Fruit fly (Drosophila melanogaster) whole organism, embryonic: ENCODE results near the gene Tcs4.
A peak's percentile ranks its signal among the peaks of the same experiment; 100 is the strongest.

ENCODE experiments used
- Atf6 ChIP-seq: fragments of 200-800 bp; sonication (Bioruptor generic); IDR thresholded peaks from 2 replicates; pipeline ENCODE4 v1.3.6; 2022; ENCODE audit warnings: missing biosample characterization, missing genetic modification characterization
- CG10147 ChIP-seq: fragments of 200-800 bp; sonication (Bioruptor generic); optimal IDR thresholded peaks from 2 replicates; lab custom pipeline; 2019; ENCODE audit warnings: missing biosample characterization, mild to moderate bottlenecking, missing genetic modification characterization, moderate library complexity
- CG1024 ChIP-seq: fragments of 200-800 bp; sonication (Bioruptor generic); IDR thresholded peaks from 2 replicates; pipeline ENCODE4 v1.3.6; 2022; ENCODE audit warnings: missing biosample characterization, missing genetic modification characterization
- CG10321 ChIP-seq: fragments of 200-800 bp; sonication (Bioruptor generic); IDR thresholded peaks from 2 replicates; pipeline ENCODE4 v1.3.6; 2022; ENCODE audit warnings: missing biosample characterization, missing genetic modification characterization
- CG10462 ChIP-seq: fragments of 200-800 bp; sonication (Bioruptor generic); optimal IDR thresholded peaks from 2 replicates; lab custom pipeline; 2016; ENCODE audit warnings: missing biosample characterization, missing genetic modification characterization
- CG12104 ChIP-seq: fragments of 200-800 bp; sonication (Bioruptor generic); optimal IDR thresholded peaks from 3 replicates; lab custom pipeline; 2016; ENCODE audit warnings: missing biosample characterization, missing genetic modification characterization
- CG1233 ChIP-seq: fragments of 200-800 bp; sonication (Bioruptor generic); optimal IDR thresholded peaks from 4 replicates; lab custom pipeline; 2018; ENCODE audit warnings: missing biosample characterization, mild to moderate bottlenecking, missing genetic modification characterization
- CG12391 ChIP-seq: fragments of 200-800 bp; sonication (Bioruptor generic); optimal IDR thresholded peaks from 3 replicates; lab custom pipeline; 2018; ENCODE audit warnings: missing biosample characterization, mild to moderate bottlenecking, missing genetic modification characterization, moderate library complexity
- CG12942 ChIP-seq: fragments of 200-800 bp; sonication (Bioruptor generic); optimal IDR thresholded peaks from 3 replicates; lab custom pipeline; 2016; ENCODE audit warnings: missing biosample characterization, missing genetic modification characterization
- CG17802 ChIP-seq: fragments of 200-800 bp; sonication (Bioruptor generic); optimal IDR thresholded peaks from 2 replicates; lab custom pipeline; 2018; ENCODE audit warnings: missing biosample characterization, mild to moderate bottlenecking, missing genetic modification characterization, moderate library complexity
- CG18599 ChIP-seq: fragments of 200-800 bp; sonication (Bioruptor generic); optimal IDR thresholded peaks from 3 replicates; lab custom pipeline; 2017; ENCODE audit warnings: missing biosample characterization, missing genetic modification characterization, mild to moderate bottlenecking, moderate library complexity, missing genetic modification reagents
- CG2889 ChIP-seq: fragments of 200-800 bp; sonication (Bioruptor generic); IDR thresholded peaks from 3 replicates; pipeline ENCODE4 v1.3.6; 2022; ENCODE audit warnings: missing biosample characterization, missing genetic modification characterization
- CG32532 ChIP-seq: fragments of 200-800 bp; sonication (Bioruptor generic); IDR thresholded peaks from 2 replicates; pipeline ENCODE4 v1.3.6; 2022; ENCODE audit warnings: missing biosample characterization, missing genetic modification characterization
- CG33213 ChIP-seq: fragments of 200-800 bp; sonication (Bioruptor generic); optimal IDR thresholded peaks from 3 replicates; lab custom pipeline; 2016; ENCODE audit warnings: missing biosample characterization, missing genetic modification characterization
- CG34376 ChIP-seq: fragments of 200-800 bp; sonication (Bioruptor generic); optimal IDR thresholded peaks from 2 replicates; lab custom pipeline; 2018; ENCODE audit warnings: missing biosample characterization, mild to moderate bottlenecking, missing genetic modification characterization
- CG3995 ChIP-seq: fragments of 200-800 bp; sonication (Bioruptor generic); optimal IDR thresholded peaks from 3 replicates; lab custom pipeline; 2016; ENCODE audit warnings: missing biosample characterization, missing genetic modification characterization
- CG42726 ChIP-seq: fragments of 200-800 bp; sonication (Bioruptor generic); IDR thresholded peaks from 2 replicates; pipeline ENCODE4 v1.3.6; 2022; ENCODE audit warnings: missing biosample characterization, missing genetic modification characterization; ENCODE audit not compliant: partially characterized antibody
- CG4404 ChIP-seq: fragments of 200-800 bp; sonication (Bioruptor generic); IDR thresholded peaks from 2 replicates; pipeline ENCODE4 v1.3.6; 2022; ENCODE audit warnings: missing biosample characterization, missing genetic modification characterization
- CG6654 ChIP-seq: fragments of 200-800 bp; sonication (Bioruptor generic); optimal IDR thresholded peaks from 2 replicates; lab custom pipeline; 2017; ENCODE audit warnings: missing biosample characterization, mild to moderate bottlenecking, missing genetic modification characterization
- CG7745 ChIP-seq: fragments of 200-800 bp; sonication (Bioruptor generic); optimal IDR thresholded peaks from 2 replicates; lab custom pipeline; 2018; ENCODE audit warnings: missing biosample characterization, mild to moderate bottlenecking, missing genetic modification characterization, moderate library complexity
- CG9727 ChIP-seq: fragments of 200-800 bp; sonication (Bioruptor generic); optimal IDR thresholded peaks from 3 replicates; lab custom pipeline; 2017; ENCODE audit warnings: missing biosample characterization, mild to moderate bottlenecking, missing genetic modification characterization
- D19A ChIP-seq: fragments of 200-800 bp; optimal IDR thresholded peaks from 3 replicates; lab custom pipeline; 2019; ENCODE audit warnings: missing biosample characterization, mild to moderate bottlenecking, missing genetic modification characterization, moderate library complexity
- Dip3 ChIP-seq: fragments of 200-800 bp; sonication (Bioruptor generic); optimal IDR thresholded peaks from 3 replicates; lab custom pipeline; 2016; ENCODE audit warnings: missing biosample characterization, missing genetic modification characterization
- Doc2 ChIP-seq: fragments of 200-800 bp; sonication (Bioruptor generic); IDR thresholded peaks from 2 replicates; pipeline ENCODE4 v1.3.6; 2022; ENCODE audit warnings: missing biosample characterization, missing genetic modification characterization
- Hand ChIP-seq: fragments of 200-800 bp; sonication (Bioruptor generic); optimal IDR thresholded peaks from 2 replicates; lab custom pipeline; 2017; ENCODE audit warnings: mild to moderate bottlenecking, missing biosample characterization, missing genetic modification reagents, missing genetic modification characterization
- Jarid2 ChIP-seq: fragments of 200-800 bp; sonication (Bioruptor generic); optimal IDR thresholded peaks from 3 replicates; lab custom pipeline; 2017; ENCODE audit warnings: mild to moderate bottlenecking, missing biosample characterization, missing genetic modification reagents, missing genetic modification characterization
- Lhr ChIP-seq: fragments of 200-800 bp; sonication (Bioruptor generic); optimal IDR thresholded peaks from 3 replicates; lab custom pipeline; 2017; ENCODE audit warnings: mild to moderate bottlenecking, missing biosample characterization, missing genetic modification reagents, missing genetic modification characterization
- MESR4 ChIP-seq: fragments of 200-800 bp; sonication (Bioruptor generic); optimal IDR thresholded peaks from 2 replicates; lab custom pipeline; 2018; ENCODE audit warnings: missing biosample characterization, mild to moderate bottlenecking, missing genetic modification characterization, moderate library complexity
- MTF-1 ChIP-seq: fragments of 200-800 bp; sonication (Bioruptor generic); optimal IDR thresholded peaks from 2 replicates; lab custom pipeline; 2018; ENCODE audit warnings: missing biosample characterization, mild to moderate bottlenecking, missing genetic modification characterization, borderline replicate concordance
- Opbp ChIP-seq: fragments of 200-800 bp; sonication (Bioruptor generic); IDR thresholded peaks from 3 replicates; pipeline ENCODE4 v1.3.6; 2022; ENCODE audit warnings: missing biosample characterization, missing genetic modification characterization; ENCODE audit not compliant: partially characterized antibody
- Optix ChIP-seq: fragments of 200-800 bp; sonication (Bioruptor generic); IDR thresholded peaks from 3 replicates; pipeline ENCODE4 v1.3.6; 2022; ENCODE audit warnings: missing biosample characterization, missing genetic modification characterization
- Sry-δ ChIP-seq: fragments of 200-800 bp; sonication (Bioruptor generic); optimal IDR thresholded peaks from 2 replicates; lab custom pipeline; 2016; ENCODE audit warnings: missing biosample characterization, missing genetic modification characterization
- TFAM ChIP-seq: fragments of 200-800 bp; sonication (Bioruptor generic); optimal IDR thresholded peaks from 2 replicates; lab custom pipeline; 2017; ENCODE audit warnings: missing biosample characterization, missing genetic modification characterization, inconsistent platforms
- Taf1 ChIP-seq: fragments of 200-800 bp; sonication (Bioruptor generic); IDR thresholded peaks from 2 replicates; pipeline ENCODE4 v1.3.6; 2022; ENCODE audit warnings: missing biosample characterization, missing genetic modification characterization
- bcd ChIP-seq: fragments of 200-800 bp; sonication (Bioruptor generic); optimal IDR thresholded peaks from 2 replicates; lab custom pipeline; 2017; ENCODE audit warnings: missing biosample characterization, mild to moderate bottlenecking, missing genetic modification characterization
- bigmax ChIP-seq: fragments of 200-800 bp; sonication (Bioruptor generic); optimal IDR thresholded peaks from 2 replicates; lab custom pipeline; 2018; ENCODE audit warnings: missing biosample characterization, mild to moderate bottlenecking, missing genetic modification characterization
- crc ChIP-seq: fragments of 200-800 bp; sonication (Bioruptor generic); optimal IDR thresholded peaks from 2 replicates; lab custom pipeline; 2016; ENCODE audit warnings: missing biosample characterization, missing genetic modification characterization
- dysf ChIP-seq: fragments of 200-800 bp; sonication (Bioruptor generic); IDR thresholded peaks from 3 replicates; pipeline ENCODE4 v1.3.6; 2022; ENCODE audit warnings: missing biosample characterization, missing genetic modification characterization
- esg ChIP-seq: fragments of 200-800 bp; sonication (Bioruptor generic); conservative IDR thresholded peaks from 2 replicates; pipeline ENCODE4 v1.3.6; 2022; ENCODE audit warnings: missing biosample characterization, missing genetic modification characterization
- fu2 ChIP-seq: fragments of 200-800 bp; sonication (Bioruptor generic); optimal IDR thresholded peaks from 2 replicates; lab custom pipeline; 2016; ENCODE audit warnings: missing biosample characterization, missing genetic modification characterization
- gsb ChIP-seq: fragments of 200-800 bp; sonication (Bioruptor generic); IDR thresholded peaks from 2 replicates; pipeline ENCODE4 v1.3.6; 2022; ENCODE audit warnings: missing biosample characterization, missing genetic modification characterization
- insv ChIP-seq, 2 experiments: fragments of 200-800 bp; sonication (Bioruptor generic); optimal IDR thresholded peaks; 3 replicates each; lab custom pipeline; 2016 to 2018; ENCODE audit warnings: missing biosample characterization in 2 of 2, missing genetic modification characterization in 2 of 2
- ken ChIP-seq: fragments of 200-800 bp; sonication (Bioruptor generic); IDR thresholded peaks from 3 replicates; pipeline ENCODE4 v1.3.6; 2022; ENCODE audit warnings: missing biosample characterization, missing genetic modification characterization
- lbe ChIP-seq: fragments of 200-800 bp; sonication (Bioruptor generic); optimal IDR thresholded peaks from 2 replicates; lab custom pipeline; 2016; ENCODE audit warnings: missing biosample characterization, mild to moderate bottlenecking, missing genetic modification characterization
- lilli ChIP-seq: fragments of 200-800 bp; sonication (Bioruptor generic); optimal IDR thresholded peaks from 3 replicates; lab custom pipeline; 2016; ENCODE audit warnings: missing biosample characterization, missing genetic modification characterization
- maf-S ChIP-seq: fragments of 200-800 bp; sonication (Bioruptor generic); optimal IDR thresholded peaks from 2 replicates; lab custom pipeline; 2016; ENCODE audit warnings: missing biosample characterization, missing genetic modification characterization
- org-1 ChIP-seq: fragments of 200-800 bp; sonication (Bioruptor generic); optimal IDR thresholded peaks from 2 replicates; lab custom pipeline; 2017; ENCODE audit warnings: missing biosample characterization, missing genetic modification characterization
- schlank ChIP-seq: fragments of 200-800 bp; sonication (Bioruptor generic); optimal IDR thresholded peaks from 2 replicates; lab custom pipeline; 2018; ENCODE audit warnings: missing biosample characterization, mild to moderate bottlenecking, missing genetic modification characterization
- ssp ChIP-seq: fragments of 200-800 bp; sonication (Bioruptor generic); IDR thresholded peaks from 2 replicates; pipeline ENCODE4 v1.3.6; 2022; ENCODE audit warnings: missing biosample characterization, missing genetic modification characterization
- tll ChIP-seq, 2 experiments: fragments of 200-800 bp in 1 of 2; fragments of >200 bp in 1 of 2; sonication (Bioruptor generic) in 1 of 2; optimal IDR thresholded peaks; 2 replicates each; lab custom pipeline; 2017 to 2019; ENCODE audit warnings: missing biosample characterization in 2 of 2, missing genetic modification characterization in 2 of 2, mild to moderate bottlenecking in 1 of 2, moderate library complexity in 1 of 2

The Tcs4 gene

dm6 chrX:19663196-19663858, 38.2 kb downstream of the Tcs4 start (continued):
- TF ChIP-seq CG9727 (peak; percentile 78), esg (GFP tag; lab: Robert Waterston, UW) (no peak), Dip3 (GFP tag; lab: Kevin White, UChicago) (no peak), Hand (peak; percentile 43), crc (GFP tag; lab: Kevin White, UChicago) (no peak), MESR4 (GFP tag; lab: Kevin White, UChicago) (no peak), Doc2 (no peak), tll (GFP tag; optimal IDR thresholded peaks at IDR 0.05; lab: Kevin White, UChicago) (no peak), schlank (tag; lab: Kevin White, UChicago) (no peak), CG2889 (GFP tag; lab: Robert Waterston, UW) (no peak), CG17802 (tag; lab: Kevin White, UChicago) (no peak), lilli (GFP tag; lab: Kevin White, UChicago) (peak; percentile 51), CG6654 (GFP tag; lab: Kevin White, UChicago) (no peak), Jarid2 (no peak), Atf6 (GFP tag; lab: Robert Waterston, UW) (no peak), ssp (GFP tag; lab: Robert Waterston, UW) (no peak), CG32532 (GFP tag; lab: Robert Waterston, UW) (no peak; the same call in 1 of the 2 replicates), CG4404 (0 out of 2 replicates have a peak, but pooled peaks have one; percentile 26), Taf1 (no peak), CG18599 (peak; percentile 52), Opbp (GFP tag; lab: Robert Waterston, UW) (no peak), Sry-δ (no peak), insv (GFP tag; optimal IDR thresholded peaks at IDR 0.05; lab: Kevin White, UChicago) (no peak), maf-S (GFP tag; lab: Kevin White, UChicago) (no peak), CG33213 (no peak), CG10147 (GFP tag; lab: Kevin White, UChicago) (peak; percentile 45), bcd (GFP tag; lab: Kevin White, UChicago) (peak; percentile 62), ken (GFP tag; lab: Robert Waterston, UW) (no peak), CG12942 (GFP tag; lab: Kevin White, UChicago) (peak; percentile 36), CG12104 (GFP tag; lab: Kevin White, UChicago) (peak; percentile 61), lbe (no peak), MTF-1 (no peak), CG42726 (GFP tag; lab: Robert Waterston, UW) (no peak), CG34376 (GFP tag; lab: Kevin White, UChicago) (peak; percentile 58), CG10321 (GFP tag; lab: Robert Waterston, UW) (no peak), gsb (GFP tag; lab: Robert Waterston, UW) (no peak), CG7745 (tag; lab: Kevin White, UChicago) (no peak), CG1233 (GFP tag; lab: Kevin White, UChicago) (peak; percentile 57), org-1 (GFP tag; lab: Kevin White, UChicago) (peak; percentile 51), D19A (tag; lab: Kevin White, UChicago) (peak; percentile 65), CG1024 (no peak), CG12391 (peak; percentile 66), Optix (GFP tag; lab: Robert Waterston, UW) (no peak), bigmax (GFP tag; lab: Kevin White, UChicago) (no peak), Lhr (GFP tag; lab: Kevin White, UChicago) (no peak), TFAM (GFP tag; lab: Kevin White, UChicago) (no peak), CG10462 (no peak), fu2 (no peak), CG3995 (GFP tag; lab: Kevin White, UChicago) (no peak), dysf (GFP tag; lab: Robert Waterston, UW) (peak; percentile 37; the same call in 1 of the 3 replicates)
